Fruit fly (Drosophila melanogaster) whole organism: ENCODE measurements around the gene CG14391.

Experiments used
- CG8478 ChIP-seq: fragments of >200 bp; optimal IDR thresholded peaks from 2 replicates; lab custom pipeline; 2018; ENCODE audit warnings: inconsistent platforms
- pan ChIP-seq: fragments of >200 bp; optimal IDR thresholded peaks from 2 replicates; lab custom pipeline; 2017
- psq ChIP-seq: fragments of >200 bp; optimal IDR thresholded peaks from 2 replicates; lab custom pipeline; 2017

dm6 chr3R:12722392-12722914 is 27.8 kb upstream of the CG14391 start, which contains the start of gene Men:
- TF ChIP-seq CG8478 (lab: Kevin White, UChicago) (no peak), pan (lab: Kevin White, UChicago) (no peak), psq (lab: Kevin White, UChicago) (no peak)
